Fruit fly (Drosophila melanogaster) whole organism, embryonic: ENCODE data around the gene CG8944.
A peak's percentile ranks its signal among the peaks of the same experiment; 100 is the strongest.

Source experiments
- Asciz ChIP-seq: fragments of 200-800 bp; sonication (Bioruptor generic); optimal IDR thresholded peaks from 2 replicates; lab custom pipeline; 2017; ENCODE audit warnings: missing biosample characterization, mild to moderate bottlenecking, missing genetic modification characterization, missing genetic modification reagents
- BEAF-32 ChIP-seq: fragments of 200-800 bp; sonication (Bioruptor generic); optimal IDR thresholded peaks from 3 replicates; lab custom pipeline; 2017; ENCODE audit warnings: missing biosample characterization, missing genetic modification characterization, mild to moderate bottlenecking, moderate library complexity, missing genetic modification reagents
- Bdp1 ChIP-seq: fragments of 200-800 bp; sonication (Bioruptor generic); optimal IDR thresholded peaks from 3 replicates; lab custom pipeline; 2016; ENCODE audit warnings: missing biosample characterization, missing genetic modification characterization
- Bgb ChIP-seq: fragments of 200-800 bp; sonication (Bioruptor generic); IDR thresholded peaks from 2 replicates; pipeline ENCODE4 v1.3.6; 2022; ENCODE audit warnings: missing biosample characterization, missing genetic modification characterization; ENCODE audit not compliant: partially characterized antibody
- Blimp-1 ChIP-seq: fragments of 200-800 bp; sonication (Bioruptor generic); optimal IDR thresholded peaks from 3 replicates; lab custom pipeline; 2018; ENCODE audit warnings: missing biosample characterization, missing genetic modification characterization, mild to moderate bottlenecking, moderate library complexity, missing genetic modification reagents
- CG10267 ChIP-seq: fragments of 200-800 bp; sonication (Bioruptor generic); optimal IDR thresholded peaks from 2 replicates; lab custom pipeline; 2018; ENCODE audit warnings: missing biosample characterization, mild to moderate bottlenecking, missing genetic modification characterization, moderate library complexity
- CG12219 ChIP-seq: fragments of 200-800 bp; sonication (Bioruptor generic); optimal IDR thresholded peaks from 3 replicates; lab custom pipeline; 2018; ENCODE audit warnings: missing biosample characterization, mild to moderate bottlenecking, missing genetic modification characterization
- CG13287 ChIP-seq: fragments of 200-800 bp; sonication (Bioruptor generic); IDR thresholded peaks from 2 replicates; pipeline ENCODE4 v1.3.6; 2022; ENCODE audit warnings: missing biosample characterization, missing genetic modification characterization; ENCODE audit not compliant: partially characterized antibody
- CG13775 ChIP-seq: fragments of 200-800 bp; sonication (Bioruptor generic); optimal IDR thresholded peaks from 3 replicates; lab custom pipeline; 2017; ENCODE audit warnings: missing biosample characterization, mild to moderate bottlenecking, missing genetic modification characterization
- CG14965 ChIP-seq: fragments of 200-800 bp; sonication (Bioruptor generic); optimal IDR thresholded peaks from 2 replicates; lab custom pipeline; 2016; ENCODE audit warnings: missing biosample characterization, missing genetic modification characterization, borderline replicate concordance
- CG1529 ChIP-seq: fragments of 200-800 bp; sonication (Bioruptor generic); optimal IDR thresholded peaks from 3 replicates; lab custom pipeline; 2018; ENCODE audit warnings: missing biosample characterization, missing genetic modification characterization
- CG15514 ChIP-seq: fragments of 200-800 bp; sonication (Bioruptor generic); optimal IDR thresholded peaks from 3 replicates; lab custom pipeline; 2017; ENCODE audit warnings: missing biosample characterization, missing genetic modification characterization, mild to moderate bottlenecking, moderate library complexity, missing genetic modification reagents
- CG1792 ChIP-seq: fragments of 200-800 bp; sonication (Bioruptor generic); optimal IDR thresholded peaks from 2 replicates; lab custom pipeline; 2016; ENCODE audit warnings: missing biosample characterization, missing genetic modification characterization
- CG18764 ChIP-seq: fragments of 200-800 bp; sonication (Bioruptor generic); optimal IDR thresholded peaks from 3 replicates; lab custom pipeline; 2016; ENCODE audit warnings: missing biosample characterization, missing genetic modification characterization
- CG2120 ChIP-seq: fragments of 200-800 bp; sonication (Bioruptor generic); optimal IDR thresholded peaks from 3 replicates; lab custom pipeline; 2016; ENCODE audit warnings: missing biosample characterization, missing genetic modification characterization
- CG2712 ChIP-seq: fragments of 200-800 bp; optimal IDR thresholded peaks from 3 replicates; lab custom pipeline; 2019; ENCODE audit warnings: missing biosample characterization, mild to moderate bottlenecking, missing genetic modification characterization, moderate library complexity
- CG3838 ChIP-seq: fragments of 200-800 bp; sonication (Bioruptor generic); optimal IDR thresholded peaks from 3 replicates; lab custom pipeline; 2016; ENCODE audit warnings: missing biosample characterization, missing genetic modification characterization
- CG4328 ChIP-seq: fragments of 200-800 bp; sonication (Bioruptor generic); optimal IDR thresholded peaks from 3 replicates; lab custom pipeline; 2017; ENCODE audit warnings: missing biosample characterization, missing genetic modification reagents, missing genetic modification characterization
- CG4404 ChIP-seq: fragments of 200-800 bp; sonication (Bioruptor generic); IDR thresholded peaks from 2 replicates; pipeline ENCODE4 v1.3.6; 2022; ENCODE audit warnings: missing biosample characterization, missing genetic modification characterization
- CG6689 ChIP-seq: fragments of 200-800 bp; sonication (Bioruptor generic); IDR thresholded peaks from 2 replicates; pipeline ENCODE4 v1.3.6; 2022; ENCODE audit warnings: missing biosample characterization, missing genetic modification characterization
- CG6791 ChIP-seq: fragments of 200-800 bp; sonication (Bioruptor generic); IDR thresholded peaks from 3 replicates; pipeline ENCODE4 v1.3.6; 2022; ENCODE audit warnings: missing biosample characterization, missing genetic modification characterization; ENCODE audit not compliant: partially characterized antibody
- CG9437 ChIP-seq: fragments of 200-800 bp; sonication (Bioruptor generic); optimal IDR thresholded peaks from 2 replicates; lab custom pipeline; 2018; ENCODE audit warnings: missing biosample characterization, mild to moderate bottlenecking, missing genetic modification characterization
- D ChIP-seq, 2 experiments: fragments of 200-800 bp in 1 of 2; fragments of >200 bp in 1 of 2; sonication (Bioruptor generic) in 1 of 2; optimal IDR thresholded peaks; 2 replicates in 1 of 2; 3 replicates in 1 of 2; lab custom pipeline; 2017; ENCODE audit warnings: mild to moderate bottlenecking in 1 of 2, missing biosample characterization in 1 of 2, missing genetic modification characterization in 1 of 2, missing genetic modification reagents in 1 of 2
- D19A ChIP-seq: fragments of 200-800 bp; optimal IDR thresholded peaks from 3 replicates; lab custom pipeline; 2019; ENCODE audit warnings: missing biosample characterization, mild to moderate bottlenecking, missing genetic modification characterization, moderate library complexity
- GATAe ChIP-seq: fragments of 200-800 bp; sonication (Bioruptor generic); conservative IDR thresholded peaks from 2 replicates; pipeline ENCODE4 v1.3.6; 2022; ENCODE audit warnings: missing biosample characterization, missing genetic modification characterization
- H2.0 ChIP-seq: fragments of 200-800 bp; sonication (Bioruptor generic); IDR thresholded peaks from 2 replicates; pipeline ENCODE4 v1.3.6; 2022; ENCODE audit warnings: missing biosample characterization, missing genetic modification characterization
- HLH3B ChIP-seq: fragments of 200-800 bp; sonication (Bioruptor generic); IDR thresholded peaks from 2 replicates; pipeline ENCODE4 v1.3.6; 2022; ENCODE audit warnings: missing biosample characterization, missing genetic modification characterization
- HmgZ ChIP-seq: fragments of 200-800 bp; sonication (Bioruptor generic); optimal IDR thresholded peaks from 2 replicates; lab custom pipeline; 2018; ENCODE audit warnings: missing biosample characterization, mild to moderate bottlenecking, missing genetic modification characterization
- Nf-YA ChIP-seq: fragments of 200-800 bp; sonication (Bioruptor generic); IDR thresholded peaks from 2 replicates; pipeline ENCODE4 v1.3.6; 2022; ENCODE audit warnings: missing biosample characterization, missing genetic modification characterization
- Pdp1 ChIP-seq, 2 experiments: fragments of 200-800 bp; sonication (Bioruptor generic); optimal IDR thresholded peaks; 3 replicates each; lab custom pipeline; 2016; ENCODE audit warnings: missing biosample characterization in 2 of 2, missing genetic modification characterization in 2 of 2, mild to moderate bottlenecking in 1 of 2, moderate library complexity in 1 of 2
- Scr ChIP-seq: fragments of 200-800 bp; sonication (Bioruptor generic); IDR thresholded peaks from 2 replicates; pipeline ENCODE4 v1.3.6; 2022; ENCODE audit warnings: missing biosample characterization, missing genetic modification characterization; ENCODE audit not compliant: partially characterized antibody
- Usf ChIP-seq: fragments of 200-800 bp; sonication (Bioruptor generic); optimal IDR thresholded peaks from 2 replicates; lab custom pipeline; 2017; ENCODE audit warnings: missing genotype, missing biosample characterization, missing genetic modification characterization
- ato ChIP-seq: fragments of 200-800 bp; sonication (Bioruptor generic); IDR thresholded peaks from 2 replicates; pipeline ENCODE4 v1.3.6; 2022; ENCODE audit warnings: missing biosample characterization, missing genetic modification characterization; ENCODE audit not compliant: partially characterized antibody
- bigmax ChIP-seq: fragments of 200-800 bp; sonication (Bioruptor generic); optimal IDR thresholded peaks from 2 replicates; lab custom pipeline; 2018; ENCODE audit warnings: missing biosample characterization, mild to moderate bottlenecking, missing genetic modification characterization
- cato ChIP-seq: fragments of 200-800 bp; sonication (Bioruptor generic); optimal IDR thresholded peaks from 2 replicates; lab custom pipeline; 2016; ENCODE audit warnings: missing biosample characterization, missing genetic modification characterization, borderline replicate concordance
- caup ChIP-seq: fragments of 200-800 bp; sonication (Bioruptor generic); optimal IDR thresholded peaks from 3 replicates; lab custom pipeline; 2017; ENCODE audit warnings: missing biosample characterization, mild to moderate bottlenecking, missing genetic modification characterization, moderate library complexity; ENCODE audit not compliant: severe bottlenecking
- chn ChIP-seq: fragments of 200-800 bp; sonication (Bioruptor generic); optimal IDR thresholded peaks from 2 replicates; lab custom pipeline; 2016; ENCODE audit warnings: missing biosample characterization, missing genetic modification characterization
- dimm ChIP-seq: fragments of 200-800 bp; sonication (Bioruptor generic); IDR thresholded peaks from 2 replicates; pipeline ENCODE4 v1.3.6; 2022; ENCODE audit warnings: missing biosample characterization, missing genetic modification characterization
- eve ChIP-seq, 2 experiments: fragments of >200 bp; optimal IDR thresholded peaks; 2 replicates each; lab custom pipeline; 2017; ENCODE audit warnings: missing biosample characterization in 2 of 2, missing genetic modification characterization in 2 of 2
- gem ChIP-seq: fragments of 200-800 bp; sonication (Bioruptor generic); optimal IDR thresholded peaks from 2 replicates; lab custom pipeline; 2019; ENCODE audit warnings: missing biosample characterization, mild to moderate bottlenecking, missing genetic modification characterization, moderate library complexity
- lilli ChIP-seq: fragments of 200-800 bp; sonication (Bioruptor generic); optimal IDR thresholded peaks from 3 replicates; lab custom pipeline; 2016; ENCODE audit warnings: missing biosample characterization, missing genetic modification characterization
- nau ChIP-seq: fragments of 200-800 bp; sonication (Bioruptor generic); optimal IDR thresholded peaks from 3 replicates; lab custom pipeline; 2017; ENCODE audit warnings: missing biosample characterization, mild to moderate bottlenecking, missing genetic modification characterization, missing genetic modification reagents
- nmo ChIP-seq: fragments of 200-800 bp; sonication (Bioruptor generic); optimal IDR thresholded peaks from 2 replicates; lab custom pipeline; 2018; ENCODE audit warnings: missing biosample characterization, mild to moderate bottlenecking, missing genetic modification characterization, moderate library complexity
- ranshi ChIP-seq: fragments of 200-800 bp; sonication (Bioruptor generic); IDR thresholded peaks from 2 replicates; pipeline ENCODE4 v1.3.6; 2022; ENCODE audit warnings: missing biosample characterization, missing genetic modification characterization
- run ChIP-seq: fragments of 200-800 bp; sonication (Bioruptor generic); optimal IDR thresholded peaks from 3 replicates; lab custom pipeline; 2018; ENCODE audit warnings: missing biosample characterization, mild to moderate bottlenecking, missing genetic modification characterization
- sna ChIP-seq: fragments of 200-800 bp; sonication (Bioruptor generic); IDR thresholded peaks from 2 replicates; pipeline ENCODE4 v1.3.6; 2022; ENCODE audit warnings: missing biosample characterization, missing genetic modification characterization; ENCODE audit not compliant: partially characterized antibody
- unc-4 ChIP-seq: fragments of 200-800 bp; sonication (Bioruptor generic); IDR thresholded peaks from 2 replicates; pipeline ENCODE4 v1.3.6; 2022; ENCODE audit warnings: missing biosample characterization, missing genetic modification characterization; ENCODE audit not compliant: partially characterized antibody
- vfl ChIP-seq: fragments of 200-800 bp; sonication (Bioruptor generic); optimal IDR thresholded peaks from 2 replicates; lab custom pipeline; 2016; ENCODE audit warnings: missing biosample characterization, missing genetic modification characterization
- yki ChIP-seq: fragments of >200 bp; optimal IDR thresholded peaks from 3 replicates; lab custom pipeline; 2018
- zen ChIP-seq: fragments of 200-800 bp; sonication (Bioruptor generic); optimal IDR thresholded peaks from 3 replicates; lab custom pipeline; 2018; ENCODE audit warnings: missing biosample characterization, mild to moderate bottlenecking, missing genetic modification characterization, moderate library complexity

CG8944 gene

dm6 chrX:15762723-15763122 lies 16.7 kb upstream of the CG8944 start, which contains the start of gene Polr3A (continued):
- TF ChIP-seq D19A (tag; lab: Kevin White, UChicago) (no peak), nmo (GFP tag; lab: Kevin White, UChicago) (no peak), unc-4 (GFP tag; lab: Robert Waterston, UW) (peak; percentile 61; the same call in 1 of the 2 replicates), CG13775 (GFP tag; lab: Kevin White, UChicago) (no peak), cato (no peak), sna (GFP tag; lab: Robert Waterston, UW) (no peak), Scr (GFP tag; lab: Robert Waterston, UW) (peak; percentile 62), D (optimal IDR thresholded peaks at IDR 0.05; lab: Kevin White, UChicago) (no peak), D (GFP tag; optimal IDR thresholded peaks at IDR 0.05; lab: Kevin White, UChicago) (no peak), CG2712 (tag; lab: Kevin White, UChicago) (no peak), CG1529 (GFP tag; lab: Kevin White, UChicago) (no peak), HLH3B (GFP tag; lab: Robert Waterston, UW) (no peak), CG18764 (GFP tag; lab: Kevin White, UChicago) (no peak), run (tag; lab: Kevin White, UChicago) (no peak), Bdp1 (GFP tag; lab: Kevin White, UChicago) (no peak), CG12219 (no peak), CG15514 (GFP tag; lab: Kevin White, UChicago) (peak; percentile 54), BEAF-32 (peak; percentile 66), ato (peak; percentile 49), Blimp-1 (GFP tag; lab: Kevin White, UChicago) (no peak), bigmax (no peak), HmgZ (tag; lab: Kevin White, UChicago) (peak; percentile 11), CG10267 (tag; lab: Kevin White, UChicago) (peak; percentile 5), GATAe (GFP tag; lab: Robert Waterston, UW) (no peak), dimm (GFP tag; lab: Robert Waterston, UW) (no peak), CG2120 (GFP tag; lab: Kevin White, UChicago) (no peak), CG13287 (GFP tag; lab: Robert Waterston, UW) (peak; percentile 75), CG14965 (GFP tag; lab: Kevin White, UChicago) (no peak), CG9437 (GFP tag; lab: Kevin White, UChicago) (peak; percentile 41), H2.0 (GFP tag; lab: Robert Waterston, UW) (no peak), zen (peak; percentile 49), caup (GFP tag; lab: Kevin White, UChicago) (no peak), Pdp1 (GFP tag; optimal IDR thresholded peaks at IDR 0.05; lab: Kevin White, UChicago) (no peak), CG4328 (GFP tag; lab: Kevin White, UChicago) (no peak), CG6689 (no peak), lilli (GFP tag; lab: Kevin White, UChicago) (no peak), chn (GFP tag; lab: Kevin White, UChicago) (no peak), Usf (GFP tag; lab: Kevin White, UChicago) (no peak), CG1792 (GFP tag; lab: Kevin White, UChicago) (no peak), CG6791 (GFP tag; lab: Robert Waterston, UW) (peak; percentile 73; the same call in 2 of the 3 replicates), nau (GFP tag; lab: Kevin White, UChicago) (no peak), CG4404 (GFP tag; lab: Robert Waterston, UW) (no peak), vfl (GFP tag; lab: Kevin White, UChicago) (no peak), Nf-YA (no peak), Bgb (GFP tag; lab: Robert Waterston, UW) (peak; percentile 70), eve (GFP tag; optimal IDR thresholded peaks at IDR 0.05; lab: Kevin White, UChicago) (no peak), ranshi (GFP tag; lab: Robert Waterston, UW) (no peak), yki (no peak), Asciz (GFP tag; lab: Kevin White, UChicago) (no peak), gem (tag; lab: Kevin White, UChicago) (no peak), CG3838 (GFP tag; lab: Kevin White, UChicago) (no peak)
